Worm (Caenorhabditis elegans): Measurements from ENCODE around the gene acn-1.

DNA sequence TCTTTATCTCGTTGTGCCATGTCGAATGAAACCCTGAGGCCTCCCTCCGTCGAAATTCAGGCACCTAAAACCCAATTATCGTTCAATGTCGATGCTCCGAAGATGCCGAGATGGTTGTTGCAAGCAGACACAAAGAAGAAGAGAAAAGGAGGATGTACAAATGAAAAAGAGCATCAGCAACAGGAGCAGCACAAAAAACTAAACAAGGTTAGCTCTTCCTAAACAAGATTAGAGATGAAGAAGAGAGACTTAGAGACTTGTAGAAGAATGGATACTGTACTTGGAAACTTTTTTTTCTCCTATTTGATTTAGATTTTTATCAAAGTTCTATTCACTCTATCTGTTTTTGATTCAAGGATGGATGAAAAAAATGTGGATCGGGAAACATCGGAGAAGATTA lies 20.7 kb upstream of the acn-1 start:
- TF ChIP-seq pha-4 (tag; optimal IDR thresholded peaks at IDR 0.05) (no peak), mep-1 (tag; optimal IDR thresholded peaks at IDR 0.05) (no peak), nhr-28 (tag; optimal IDR thresholded peaks at IDR 0.05) (no peak), snpc-4 (tag; optimal IDR thresholded peaks at IDR 0.05) (no peak), sptf-1 (tag; optimal IDR thresholded peaks at IDR 0.05) (no peak), mab-5 (tag; optimal IDR thresholded peaks at IDR 0.05) (no peak), elt-3 (tag; optimal IDR thresholded peaks at IDR 0.05) (no peak), lin-13 (tag; optimal IDR thresholded peaks at IDR 0.05) (no peak), ceh-83 (GFP tag; optimal IDR thresholded peaks at IDR 0.05) (no peak), ceh-39 (tag; optimal IDR thresholded peaks at IDR 0.05) (no peak), unc-62 (GFP tag; optimal IDR thresholded peaks at IDR 0.05) (no peak), bed-3 (GFP tag; optimal IDR thresholded peaks at IDR 0.05) (no peak), nhr-237 (tag; optimal IDR thresholded peaks at IDR 0.05) (no peak)

Measured in whole organism, mixed stage, embryonic.